Fruit fly (Drosophila melanogaster): ENCODE data around the gene CG9727.

Gene CG9727

DNA sequence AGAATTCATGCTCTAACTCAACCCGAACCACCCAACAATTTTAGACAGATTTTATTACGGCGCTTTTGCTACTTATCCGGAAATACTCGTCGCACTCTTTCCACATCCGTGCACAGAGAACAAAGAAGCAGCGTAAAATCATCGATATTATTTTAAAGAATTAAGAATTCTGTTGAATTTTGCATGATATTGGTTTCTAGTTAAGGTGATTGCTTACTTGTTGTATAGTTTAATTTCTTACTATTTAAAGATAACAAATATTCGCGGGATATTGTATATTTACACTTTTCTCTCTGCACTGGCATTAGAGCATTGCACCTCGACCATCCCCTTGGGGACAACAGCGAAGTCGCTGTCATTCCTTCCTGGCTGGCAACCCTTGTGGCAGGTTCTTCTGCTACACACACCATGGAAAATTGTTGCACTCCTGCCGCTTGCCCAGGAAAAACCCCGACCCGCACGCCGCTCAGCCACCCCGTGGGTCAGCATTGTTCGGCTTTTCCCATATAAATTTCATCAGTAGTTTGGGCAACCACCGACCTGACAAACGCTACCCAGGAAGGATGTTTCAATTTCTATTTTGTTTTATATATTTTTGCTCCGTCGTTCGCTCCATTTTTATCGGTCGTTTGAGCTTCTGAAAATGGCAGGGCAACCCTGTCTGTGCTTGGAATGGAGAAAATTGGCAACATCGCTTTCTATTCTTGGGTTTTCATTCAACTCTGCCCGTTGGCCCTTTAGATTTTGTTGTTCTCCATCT, 28.7 kb downstream of the CG9727 start (continued):
- TF ChIP-seq BtbVII (GFP tag; optimal IDR thresholded peaks at IDR 0.05) (peak; percentile 46), sens-2 (GFP tag; IDR thresholded peaks at IDR 0.05) (peak; percentile 64), hth (optimal IDR thresholded peaks at IDR 0.05) (no peak), Max (GFP tag; optimal IDR thresholded peaks at IDR 0.05) (peak; percentile 61), lmd (GFP tag; IDR thresholded peaks at IDR 0.05) (peak; percentile 54; the same call in 1 of the 2 replicates), E2f2 (GFP tag; IDR thresholded peaks at IDR 0.05) (peak; percentile 41; the same call in 1 of the 2 replicates), tup (GFP tag; optimal IDR thresholded peaks at IDR 0.05) (no peak), nmo (GFP tag; optimal IDR thresholded peaks at IDR 0.05) (peak; percentile 72), dati (GFP tag; IDR thresholded peaks at IDR 0.05) (no peak), C15 (GFP tag; IDR thresholded peaks at IDR 0.05) (no peak), Hey (tag; optimal IDR thresholded peaks at IDR 0.05) (peak; percentile 55), sd (tag; optimal IDR thresholded peaks at IDR 0.05) (peak; percentile 13), CG10565 (GFP tag; optimal IDR thresholded peaks at IDR 0.05) (no peak), Dip2 (GFP tag; IDR thresholded peaks at IDR 0.05) (no peak), Fer2 (tag; optimal IDR thresholded peaks at IDR 0.05) (no peak), jumu (GFP tag; optimal IDR thresholded peaks at IDR 0.05) (peak; percentile 54), CG7357 (GFP tag; IDR thresholded peaks at IDR 0.05) (peak; percentile 46; the same call in 2 of the 3 replicates), CG31224 (GFP tag; IDR thresholded peaks at IDR 0.05) (peak; percentile 28; the same call in 1 of the 2 replicates), CG4707 (GFP tag; optimal IDR thresholded peaks at IDR 0.05) (peak; percentile 40), CG7963 (GFP tag; IDR thresholded peaks at IDR 0.05; ENCODE audit: partially characterized antibody) (no peak), zen (tag; optimal IDR thresholded peaks at IDR 0.05) (no peak), Vsx1 (GFP tag; optimal IDR thresholded peaks at IDR 0.05) (no peak), Mad (GFP tag; optimal IDR thresholded peaks at IDR 0.05) (peak; percentile 41), hbn (GFP tag; IDR thresholded peaks at IDR 0.05; ENCODE audit: partially characterized antibody) (no peak), sisA (GFP tag; IDR thresholded peaks at IDR 0.05) (peak; percentile 86), sc (optimal IDR thresholded peaks at IDR 0.05) (no peak), sc (GFP tag; optimal IDR thresholded peaks at IDR 0.05) (peak; percentile 62), eyg (GFP tag; optimal IDR thresholded peaks at IDR 0.05) (peak; percentile 12), CG16815 (GFP tag; optimal IDR thresholded peaks at IDR 0.05) (peak; percentile 51), D (optimal IDR thresholded peaks at IDR 0.05) (no peak), D (GFP tag; optimal IDR thresholded peaks at IDR 0.05) (peak; percentile 73), CG11093 (GFP tag; IDR thresholded peaks at IDR 0.05) (0 out of 3 replicates have a peak, but pooled peaks have one; percentile 48), Trl (optimal IDR thresholded peaks at IDR 0.05) (no peak), Trl (GFP tag; optimal IDR thresholded peaks at IDR 0.05) (peak; percentile 40), az2 (GFP tag; optimal IDR thresholded peaks at IDR 0.05) (peak; percentile 72), HLH54F (GFP tag; optimal IDR thresholded peaks at IDR 0.05) (no peak), CG6654 (GFP tag; optimal IDR thresholded peaks at IDR 0.05) (no peak), slp2 (GFP tag; optimal IDR thresholded peaks at IDR 0.05) (peak; percentile 55), CG8388 (GFP tag; optimal IDR thresholded peaks at IDR 0.05) (peak; percentile 70), CG43689 (GFP tag; IDR thresholded peaks at IDR 0.05) (0 out of 2 replicates have a peak, but pooled peaks have one; percentile 5), CG4730 (GFP tag; IDR thresholded peaks at IDR 0.05) (peak; percentile 67), CG6854 (GFP tag; optimal IDR thresholded peaks at IDR 0.05) (no peak), Spps (tag; optimal IDR thresholded peaks at IDR 0.05) (peak; percentile 45), CG4424 (GFP tag; optimal IDR thresholded peaks at IDR 0.05) (peak; percentile 60), Deaf1 (tag; optimal IDR thresholded peaks at IDR 0.05) (peak; percentile 21), sim (GFP tag; IDR thresholded peaks at IDR 0.05) (peak; percentile 53; the same call in 1 of the 2 replicates), CG5245 (GFP tag; optimal IDR thresholded peaks at IDR 0.05) (no peak), CG18599 (GFP tag; optimal IDR thresholded peaks at IDR 0.05) (peak; percentile 81), CG5180 (GFP tag; optimal IDR thresholded peaks at IDR 0.05) (peak; percentile 4), CG34376 (GFP tag; optimal IDR thresholded peaks at IDR 0.05) (no peak)

All from whole organism, embryonic.